Fruit fly (Drosophila melanogaster) S2 (cell line): ENCODE measurements around the gene CG42446.

ENCODE experiments used
- CG8478 ChIP-seq: fragments of >200 bp; optimal IDR thresholded peaks from 2 replicates; lab custom pipeline; 2018
- CTCF ChIP-seq, 2 experiments: fragments of >200 bp; optimal IDR thresholded peaks; 2 replicates each; lab custom pipeline; 2018

DNA sequence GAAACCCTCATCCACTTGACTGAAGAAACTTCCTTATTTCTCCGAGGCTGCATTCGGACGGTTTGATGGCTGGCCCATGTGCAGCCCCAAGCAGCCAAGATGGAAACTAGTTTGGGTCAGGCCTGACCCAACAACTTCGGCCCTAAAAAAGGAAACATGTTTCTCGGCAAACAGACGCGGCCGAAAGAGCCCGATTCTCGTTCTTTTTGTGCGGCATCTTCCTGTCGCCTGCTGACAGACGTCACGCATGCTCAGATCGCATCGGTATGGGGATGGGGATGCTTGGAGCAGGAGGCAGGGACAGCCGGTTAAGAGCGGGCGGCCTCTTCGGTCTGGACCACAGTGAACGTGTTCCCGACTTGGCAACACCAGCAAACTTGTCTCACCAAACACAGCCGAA lies 43.2 kb downstream of the CG42446 start:
- TF ChIP-seq CTCF (optimal IDR thresholded peaks at IDR 0.05; lab: Kevin White, UChicago) (no peak), CG8478 (no peak)
